Worm (Caenorhabditis elegans) whole organism, mixed stage, embryonic: ENCODE data around the gene F31E8.4.

Experiments
- M03D4.4 ChIP-seq: sonication (generic microtip); optimal IDR thresholded peaks from 2 replicates; lab custom pipeline; 2017; ENCODE audit warnings: mild to moderate bottlenecking, missing genetic modification characterization, missing compliant biosample characterization
- bed-3 ChIP-seq: fragments of 200-800 bp; sonication (Bioruptor generic); optimal IDR thresholded peaks from 3 replicates; lab custom pipeline; 2018; ENCODE audit warnings: mild to moderate bottlenecking, missing genetic modification characterization, moderate library complexity, missing compliant biosample characterization
- blmp-1 ChIP-seq: fragments of 150-350 bp; optimal IDR thresholded peaks from 2 replicates; lab custom pipeline; 2014; ENCODE audit warnings: missing biosample characterization, missing genetic modification characterization
- ceh-43 ChIP-seq: fragments of 200-800 bp; sonication (Bioruptor generic); optimal IDR thresholded peaks from 2 replicates; lab custom pipeline; 2018; ENCODE audit warnings: mild to moderate bottlenecking, missing genetic modification characterization, moderate library complexity, missing compliant biosample characterization
- ceh-83 ChIP-seq: fragments of 200-800 bp; sonication (Bioruptor generic); optimal IDR thresholded peaks from 2 replicates; lab custom pipeline; 2018; ENCODE audit warnings: mild to moderate bottlenecking, missing genetic modification characterization, missing compliant biosample characterization
- ces-1 ChIP-seq: fragments of 150-350 bp; optimal IDR thresholded peaks from 2 replicates; lab custom pipeline; 2014; ENCODE audit warnings: missing biosample characterization, missing genetic modification reagents, missing genetic modification characterization
- cnd-1 ChIP-seq: fragments of 200-800 bp; sonication (Bioruptor generic); optimal IDR thresholded peaks from 2 replicates; lab custom pipeline; 2018; ENCODE audit warnings: mild to moderate bottlenecking, missing genetic modification characterization, missing compliant biosample characterization
- drap-1 ChIP-seq: fragments of 200-800 bp; sonication (Bioruptor generic); optimal IDR thresholded peaks from 3 replicates; lab custom pipeline; 2018; ENCODE audit warnings: mild to moderate bottlenecking, missing genetic modification characterization, missing compliant biosample characterization
- elt-1 ChIP-seq: sonication (generic microtip); optimal IDR thresholded peaks from 2 replicates; lab custom pipeline; 2017; ENCODE audit warnings: missing genetic modification characterization, mild to moderate bottlenecking, missing compliant biosample characterization, antibody characterized with exemption, moderate library complexity, borderline replicate concordance; ENCODE audit not compliant: insufficient read depth
- elt-3 ChIP-seq: fragments of 150-350 bp; optimal IDR thresholded peaks from 2 replicates; lab custom pipeline; 2014; ENCODE audit warnings: missing biosample characterization, missing genetic modification characterization
- flh-1 ChIP-seq: fragments of 200-800 bp; sonication (Bioruptor generic); optimal IDR thresholded peaks from 2 replicates; lab custom pipeline; 2018; ENCODE audit warnings: mild to moderate bottlenecking, missing genetic modification characterization, moderate library complexity, missing compliant biosample characterization
- ham-2 ChIP-seq: fragments of 200-800 bp; sonication (Bioruptor generic); optimal IDR thresholded peaks from 2 replicates; lab custom pipeline; 2018; ENCODE audit warnings: mild to moderate bottlenecking, missing genetic modification characterization, missing compliant biosample characterization
- hlh-1 ChIP-seq: fragments of 150-350 bp; optimal IDR thresholded peaks from 2 replicates; lab custom pipeline; 2014; ENCODE audit warnings: missing biosample characterization, missing genetic modification reagents, missing genetic modification characterization
- lin-13 ChIP-seq: fragments of 150-350 bp; optimal IDR thresholded peaks from 2 replicates; lab custom pipeline; 2014; ENCODE audit warnings: missing biosample characterization, missing genetic modification characterization
- lin-32 ChIP-seq: fragments of 200-800 bp; sonication (Bioruptor generic); optimal IDR thresholded peaks from 2 replicates; lab custom pipeline; 2018; ENCODE audit warnings: mild to moderate bottlenecking, missing genetic modification characterization, missing compliant biosample characterization
- lsy-2 ChIP-seq: fragments of 150-350 bp; optimal IDR thresholded peaks from 2 replicates; lab custom pipeline; 2014; ENCODE audit warnings: missing biosample characterization, missing genetic modification characterization
- mab-5 ChIP-seq: fragments of 150-350 bp; optimal IDR thresholded peaks from 2 replicates; lab custom pipeline; 2014; ENCODE audit warnings: missing biosample characterization, missing genetic modification characterization
- mep-1 ChIP-seq: fragments of 150-350 bp; optimal IDR thresholded peaks from 2 replicates; lab custom pipeline; 2017; ENCODE audit warnings: missing biosample characterization, missing genetic modification reagents, missing genetic modification characterization, inconsistent platforms
- mls-2 ChIP-seq: sonication (generic microtip); optimal IDR thresholded peaks from 2 replicates; lab custom pipeline; 2016; ENCODE audit warnings: mild to moderate bottlenecking, missing genetic modification characterization, moderate library complexity, missing compliant biosample characterization
- nhr-12 ChIP-seq: fragments of 150-350 bp; optimal IDR thresholded peaks from 2 replicates; lab custom pipeline; 2014; ENCODE audit warnings: missing biosample characterization, missing genetic modification characterization
- nhr-2 ChIP-seq: fragments of 150-350 bp; optimal IDR thresholded peaks from 2 replicates; lab custom pipeline; 2014; ENCODE audit warnings: missing biosample characterization, missing genetic modification characterization
- nhr-237 ChIP-seq: fragments of 150-350 bp; optimal IDR thresholded peaks from 2 replicates; lab custom pipeline; 2014; ENCODE audit warnings: missing biosample characterization, missing genetic modification characterization
- nhr-28 ChIP-seq: fragments of 150-350 bp; optimal IDR thresholded peaks from 2 replicates; lab custom pipeline; 2014; ENCODE audit warnings: missing biosample characterization, missing genetic modification characterization
- nhr-76 ChIP-seq: sonication (generic microtip); optimal IDR thresholded peaks from 2 replicates; lab custom pipeline; 2017; ENCODE audit warnings: missing biosample characterization, missing genetic modification characterization
- pha-4 ChIP-seq: fragments of 150-350 bp; optimal IDR thresholded peaks from 2 replicates; lab custom pipeline; 2018; ENCODE audit warnings: missing biosample characterization, missing genetic modification reagents, missing genetic modification characterization
- sem-2 ChIP-seq: fragments of 200-800 bp; sonication (Bioruptor generic); optimal IDR thresholded peaks from 2 replicates; lab custom pipeline; 2018; ENCODE audit warnings: mild to moderate bottlenecking, missing genetic modification characterization, missing compliant biosample characterization
- snpc-4 ChIP-seq: fragments of 150-350 bp; optimal IDR thresholded peaks from 2 replicates; lab custom pipeline; 2014; ENCODE audit warnings: missing biosample characterization, missing genetic modification characterization
- sptf-1 ChIP-seq: sonication (generic microtip); optimal IDR thresholded peaks from 2 replicates; lab custom pipeline; 2017; ENCODE audit warnings: mild to moderate bottlenecking, missing genetic modification characterization, moderate library complexity, missing compliant biosample characterization
- tbx-8 ChIP-seq: fragments of 200-800 bp; sonication (Bioruptor generic); optimal IDR thresholded peaks from 2 replicates; lab custom pipeline; 2018; ENCODE audit warnings: mild to moderate bottlenecking, missing genetic modification characterization, moderate library complexity, missing compliant biosample characterization
- unc-120 ChIP-seq: sonication (generic microtip); optimal IDR thresholded peaks from 2 replicates; lab custom pipeline; 2017; ENCODE audit warnings: missing genetic modification characterization, missing compliant biosample characterization; ENCODE audit not compliant: poor library complexity, severe bottlenecking
- unc-39 ChIP-seq: fragments of 150-350 bp; optimal IDR thresholded peaks from 2 replicates; lab custom pipeline; 2014; ENCODE audit warnings: missing biosample characterization, missing genetic modification characterization
- unc-62 ChIP-seq: fragments of 150-350 bp; optimal IDR thresholded peaks from 2 replicates; lab custom pipeline; 2014; ENCODE audit warnings: missing biosample characterization, missing genetic modification reagents, missing genetic modification characterization
- zip-8 ChIP-seq: fragments of 150-350 bp; optimal IDR thresholded peaks from 2 replicates; lab custom pipeline; 2014; ENCODE audit warnings: missing biosample characterization, missing genetic modification characterization
- ztf-11 ChIP-seq: fragments of 150-350 bp; optimal IDR thresholded peaks from 2 replicates; lab custom pipeline; 2014; ENCODE audit warnings: missing biosample characterization, missing genetic modification characterization

Gene F31E8.4

ce11 chrII:6830012-6830411 is 30.1 kb upstream of the F31E8.4 start:
- TF ChIP-seq mab-5 (tag; lab: Kevin White, UChicago) (no peak), unc-62 (GFP tag; lab: Kevin White, UChicago) (peak; percentile 32)

- peak; percentile 11 for TF ChIP-seq elt-1 (tag; lab: Kevin White, UChicago)
- TF ChIP-seq ham-2 = peak; percentile 64
- TF ChIP-seq nhr-28 (tag; lab: Kevin White, UChicago) = no peak
- TF ChIP-seq blmp-1 (tag; lab: Kevin White, UChicago) = peak; percentile 84
- TF ChIP-seq ces-1 (GFP tag; lab: Kevin White, UChicago) = peak; percentile 55
- TF ChIP-seq elt-3 = no peak
- TF ChIP-seq pha-4 (tag; lab: Kevin White, UChicago) = peak; percentile 30
- peak; percentile 87 for TF ChIP-seq unc-62 (GFP tag; lab: Kevin White, UChicago)
These were observed 29.2 kb upstream of the F31E8.4 start for ce11 chrII:6829108-6829507.

- no peak for TF ChIP-seq drap-1 (GFP tag; lab: Kevin White, UChicago)
- no peak for TF ChIP-seq nhr-28 (tag; lab: Kevin White, UChicago)
- no peak for TF ChIP-seq blmp-1 (tag; lab: Kevin White, UChicago)
- peak; percentile 28 for TF ChIP-seq unc-120
- no peak for TF ChIP-seq elt-3
- no peak for TF ChIP-seq nhr-237 (tag; lab: Kevin White, UChicago)
- TF ChIP-seq ceh-43 (GFP tag; lab: Kevin White, UChicago) = no peak
- no peak for TF ChIP-seq lin-32 (GFP tag; lab: Kevin White, UChicago)
- TF ChIP-seq mep-1 (tag; lab: Kevin White, UChicago) = no peak
- TF ChIP-seq ham-2 = no peak
- no peak for TF ChIP-seq ceh-83 (GFP tag; lab: Kevin White, UChicago)
- TF ChIP-seq nhr-76 (tag; lab: Kevin White, UChicago) = no peak
- TF ChIP-seq cnd-1 (tag; lab: Kevin White, UChicago) = peak; percentile 2
- no peak for TF ChIP-seq M03D4.4 (tag; lab: Kevin White, UChicago)
- peak; percentile 59 for TF ChIP-seq sptf-1 (tag; lab: Kevin White, UChicago)
- TF ChIP-seq nhr-12 = no peak
- TF ChIP-seq unc-39 = no peak
- no peak for TF ChIP-seq mab-5 (tag; lab: Kevin White, UChicago)
- no peak for TF ChIP-seq lin-13
- no peak for TF ChIP-seq mls-2 (tag; lab: Kevin White, UChicago)
- no peak for TF ChIP-seq bed-3 (GFP tag; lab: Kevin White, UChicago)
- no peak for TF ChIP-seq tbx-8 (GFP tag; lab: Kevin White, UChicago)
- TF ChIP-seq ces-1 (GFP tag; lab: Kevin White, UChicago) = peak; percentile 81
- no peak for TF ChIP-seq sem-2 (GFP tag; lab: Kevin White, UChicago)
- TF ChIP-seq nhr-2 (tag; lab: Kevin White, UChicago) = no peak
- TF ChIP-seq lsy-2 (tag; lab: Kevin White, UChicago) = no peak
- TF ChIP-seq pha-4 (tag; lab: Kevin White, UChicago) = peak; percentile 2
- no peak for TF ChIP-seq ztf-11
These were observed 28.3 kb upstream of the F31E8.4 start for ce11 chrII:6828073-6828900.

- no peak for TF ChIP-seq ceh-43 (GFP tag; lab: Kevin White, UChicago)
- no peak for TF ChIP-seq snpc-4 (tag; lab: Kevin White, UChicago)
- TF ChIP-seq cnd-1 (tag; lab: Kevin White, UChicago) = peak; percentile 64
- TF ChIP-seq unc-62 (GFP tag; lab: Kevin White, UChicago) = peak; percentile 89
- TF ChIP-seq sptf-1 (tag; lab: Kevin White, UChicago) = peak; percentile 53
- no peak for TF ChIP-seq flh-1 (GFP tag; lab: Kevin White, UChicago)
- no peak for TF ChIP-seq ceh-83 (GFP tag; lab: Kevin White, UChicago)
- TF ChIP-seq mls-2 (tag; lab: Kevin White, UChicago) = peak; percentile 68
- peak; percentile 42 for TF ChIP-seq elt-1 (tag; lab: Kevin White, UChicago)
- peak; percentile 12 for TF ChIP-seq pha-4 (tag; lab: Kevin White, UChicago)
- no peak for TF ChIP-seq drap-1 (GFP tag; lab: Kevin White, UChicago)
- TF ChIP-seq nhr-28 (tag; lab: Kevin White, UChicago) = no peak
- peak; percentile 21 for TF ChIP-seq M03D4.4 (tag; lab: Kevin White, UChicago)
- peak; percentile 14 for TF ChIP-seq bed-3 (GFP tag; lab: Kevin White, UChicago)
- TF ChIP-seq nhr-237 (tag; lab: Kevin White, UChicago) = peak; percentile 34
- no peak for TF ChIP-seq zip-8 (tag; lab: Kevin White, UChicago)
- TF ChIP-seq hlh-1 = peak; percentile 94
- TF ChIP-seq unc-120 = peak; percentile 6
- peak; percentile 81 for TF ChIP-seq ces-1 (GFP tag; lab: Kevin White, UChicago)
- peak; percentile 67 for TF ChIP-seq nhr-2 (tag; lab: Kevin White, UChicago)
- TF ChIP-seq sem-2 (GFP tag; lab: Kevin White, UChicago) = peak; percentile 20
- peak; percentile 51 for TF ChIP-seq mep-1 (tag; lab: Kevin White, UChicago)
- TF ChIP-seq ham-2 = peak; percentile 72
These were observed 27.4 kb upstream of the F31E8.4 start for ce11 chrII:6827388-6827787.
